Fruit fly (Drosophila melanogaster) whole organism, embryonic: ENCODE data around the gene scramb2.

Experiments used
- Ada2b ChIP-seq: fragments of 200-800 bp; sonication (Bioruptor generic); IDR thresholded peaks from 2 replicates; pipeline ENCODE4 v1.3.6; 2022; ENCODE audit warnings: missing biosample characterization, missing genetic modification characterization
- CG10147 ChIP-seq: fragments of 200-800 bp; sonication (Bioruptor generic); optimal IDR thresholded peaks from 2 replicates; lab custom pipeline; 2019; ENCODE audit warnings: missing biosample characterization, mild to moderate bottlenecking, missing genetic modification characterization, moderate library complexity
- CG10543 ChIP-seq: fragments of 200-800 bp; sonication (Bioruptor generic); optimal IDR thresholded peaks from 3 replicates; lab custom pipeline; 2017; ENCODE audit warnings: missing biosample characterization, mild to moderate bottlenecking, missing genetic modification characterization, moderate library complexity
- CG10565 ChIP-seq: fragments of 200-800 bp; sonication (Bioruptor generic); optimal IDR thresholded peaks from 3 replicates; lab custom pipeline; 2016; ENCODE audit warnings: missing biosample characterization, mild to moderate bottlenecking, missing genetic modification characterization
- CG11093 ChIP-seq: fragments of 200-800 bp; sonication (Bioruptor generic); IDR thresholded peaks from 3 replicates; pipeline ENCODE4 v1.3.6; 2022; ENCODE audit warnings: missing biosample characterization, missing genetic modification characterization
- CG11504 ChIP-seq: fragments of 200-800 bp; sonication (Bioruptor generic); optimal IDR thresholded peaks from 3 replicates; lab custom pipeline; 2019; ENCODE audit warnings: missing biosample characterization, mild to moderate bottlenecking, missing genetic modification characterization, moderate library complexity
- CG12104 ChIP-seq: fragments of 200-800 bp; sonication (Bioruptor generic); optimal IDR thresholded peaks from 3 replicates; lab custom pipeline; 2016; ENCODE audit warnings: missing biosample characterization, missing genetic modification characterization
- CG12155 ChIP-seq: fragments of 200-800 bp; sonication (Bioruptor generic); optimal IDR thresholded peaks from 3 replicates; lab custom pipeline; 2016; ENCODE audit warnings: missing biosample characterization, missing genetic modification characterization
- CG1529 ChIP-seq: fragments of 200-800 bp; sonication (Bioruptor generic); optimal IDR thresholded peaks from 3 replicates; lab custom pipeline; 2018; ENCODE audit warnings: missing biosample characterization, missing genetic modification characterization
- CG15514 ChIP-seq: fragments of 200-800 bp; sonication (Bioruptor generic); optimal IDR thresholded peaks from 3 replicates; lab custom pipeline; 2017; ENCODE audit warnings: missing biosample characterization, missing genetic modification characterization, mild to moderate bottlenecking, moderate library complexity, missing genetic modification reagents
- CG17612 ChIP-seq: fragments of 200-800 bp; sonication (Bioruptor generic); IDR thresholded peaks from 2 replicates; pipeline ENCODE4 v1.3.6; 2022; ENCODE audit warnings: missing biosample characterization, missing genetic modification characterization
- CG17912 ChIP-seq: fragments of 200-800 bp; sonication (Bioruptor generic); optimal IDR thresholded peaks from 2 replicates; lab custom pipeline; 2018; ENCODE audit warnings: missing biosample characterization, mild to moderate bottlenecking, missing genetic modification characterization
- CG18262 ChIP-seq: fragments of 200-800 bp; optimal IDR thresholded peaks from 3 replicates; lab custom pipeline; 2019; ENCODE audit warnings: missing biosample characterization, mild to moderate bottlenecking, missing genetic modification characterization, moderate library complexity
- CG2202 ChIP-seq: fragments of 200-800 bp; sonication (Bioruptor generic); optimal IDR thresholded peaks from 2 replicates; lab custom pipeline; 2018; ENCODE audit warnings: missing biosample characterization, mild to moderate bottlenecking, missing genetic modification characterization
- CG2875 ChIP-seq: fragments of 200-800 bp; sonication (Bioruptor generic); optimal IDR thresholded peaks from 2 replicates; lab custom pipeline; 2017; ENCODE audit warnings: missing biosample characterization, mild to moderate bottlenecking, missing genetic modification characterization, missing genetic modification reagents
- CG34376 ChIP-seq: fragments of 200-800 bp; sonication (Bioruptor generic); optimal IDR thresholded peaks from 2 replicates; lab custom pipeline; 2018; ENCODE audit warnings: missing biosample characterization, mild to moderate bottlenecking, missing genetic modification characterization
- CG42726 ChIP-seq: fragments of 200-800 bp; sonication (Bioruptor generic); IDR thresholded peaks from 2 replicates; pipeline ENCODE4 v1.3.6; 2022; ENCODE audit warnings: missing biosample characterization, missing genetic modification characterization; ENCODE audit not compliant: partially characterized antibody
- CG4707 ChIP-seq: fragments of 200-800 bp; sonication (Bioruptor generic); optimal IDR thresholded peaks from 2 replicates; lab custom pipeline; 2018; ENCODE audit warnings: missing biosample characterization, mild to moderate bottlenecking, missing genetic modification characterization, moderate library complexity
- CG7786 ChIP-seq: fragments of 200-800 bp; sonication (Bioruptor generic); optimal IDR thresholded peaks from 2 replicates; lab custom pipeline; 2016; ENCODE audit warnings: missing biosample characterization, missing genetic modification characterization
- CG7987 ChIP-seq: fragments of 200-800 bp; sonication (Bioruptor generic); optimal IDR thresholded peaks from 2 replicates; lab custom pipeline; 2018; ENCODE audit warnings: missing biosample characterization, mild to moderate bottlenecking, missing genetic modification characterization, moderate library complexity
- CG8290 ChIP-seq, 3 experiments: fragments of 200-800 bp; sonication (Bioruptor generic); optimal IDR thresholded peaks; 2 replicates each; lab custom pipeline; 2016 to 2019; ENCODE audit warnings: missing biosample characterization in 3 of 3, missing genetic modification characterization in 3 of 3, mild to moderate bottlenecking in 2 of 3, moderate library complexity in 1 of 3
- CoRest ChIP-seq: fragments of 200-800 bp; sonication (Bioruptor generic); optimal IDR thresholded peaks from 3 replicates; lab custom pipeline; 2018; ENCODE audit warnings: missing biosample characterization, mild to moderate bottlenecking, missing genetic modification characterization, moderate library complexity
- Doc2 ChIP-seq: fragments of 200-800 bp; sonication (Bioruptor generic); IDR thresholded peaks from 2 replicates; pipeline ENCODE4 v1.3.6; 2022; ENCODE audit warnings: missing biosample characterization, missing genetic modification characterization
- E2f1 ChIP-seq: fragments of 200-800 bp; sonication (Bioruptor generic); IDR thresholded peaks from 2 replicates; pipeline ENCODE4 v1.3.6; 2022; ENCODE audit warnings: missing biosample characterization, missing genetic modification characterization
- Fer1 ChIP-seq: fragments of 200-800 bp; sonication (Bioruptor generic); optimal IDR thresholded peaks from 2 replicates; lab custom pipeline; 2017; ENCODE audit warnings: missing biosample characterization, mild to moderate bottlenecking, missing genetic modification characterization
- Hmx ChIP-seq: fragments of 200-800 bp; sonication (Bioruptor generic); optimal IDR thresholded peaks from 2 replicates; lab custom pipeline; 2016; ENCODE audit warnings: missing biosample characterization, missing genetic modification characterization
- Meics ChIP-seq: fragments of 200-800 bp; sonication (Bioruptor generic); optimal IDR thresholded peaks from 2 replicates; lab custom pipeline; 2017; ENCODE audit warnings: missing biosample characterization, mild to moderate bottlenecking, missing genetic modification characterization
- Sry-δ ChIP-seq: fragments of 200-800 bp; sonication (Bioruptor generic); optimal IDR thresholded peaks from 2 replicates; lab custom pipeline; 2016; ENCODE audit warnings: missing biosample characterization, missing genetic modification characterization
- TFAM ChIP-seq: fragments of 200-800 bp; sonication (Bioruptor generic); optimal IDR thresholded peaks from 2 replicates; lab custom pipeline; 2017; ENCODE audit warnings: missing biosample characterization, missing genetic modification characterization, inconsistent platforms
- Tbp ChIP-seq: fragments of >200 bp; optimal IDR thresholded peaks from 2 replicates; lab custom pipeline; 2018; ENCODE audit warnings: missing biosample characterization, missing genetic modification characterization
- YL-1 ChIP-seq: fragments of 200-800 bp; sonication (Bioruptor generic); optimal IDR thresholded peaks from 3 replicates; lab custom pipeline; 2017; ENCODE audit warnings: missing biosample characterization, mild to moderate bottlenecking, missing genetic modification characterization
- ato ChIP-seq: fragments of 200-800 bp; sonication (Bioruptor generic); IDR thresholded peaks from 2 replicates; pipeline ENCODE4 v1.3.6; 2022; ENCODE audit warnings: missing biosample characterization, missing genetic modification characterization; ENCODE audit not compliant: partially characterized antibody
- bigmax ChIP-seq: fragments of 200-800 bp; sonication (Bioruptor generic); optimal IDR thresholded peaks from 2 replicates; lab custom pipeline; 2018; ENCODE audit warnings: missing biosample characterization, mild to moderate bottlenecking, missing genetic modification characterization
- danr ChIP-seq: fragments of 200-800 bp; sonication (Bioruptor generic); IDR thresholded peaks from 2 replicates; pipeline ENCODE4 v1.3.6; 2022; ENCODE audit warnings: missing biosample characterization, missing genetic modification characterization
- emc ChIP-seq: fragments of 200-800 bp; sonication (Bioruptor generic); optimal IDR thresholded peaks from 2 replicates; lab custom pipeline; 2016; ENCODE audit warnings: missing biosample characterization, missing genetic modification characterization
- ftz-f1 ChIP-seq: fragments of 200-800 bp; sonication (Bioruptor generic); optimal IDR thresholded peaks from 2 replicates; lab custom pipeline; 2016; ENCODE audit warnings: missing biosample characterization, missing genetic modification characterization
- gsb-n ChIP-seq: fragments of 200-800 bp; sonication (Bioruptor generic); optimal IDR thresholded peaks from 3 replicates; lab custom pipeline; 2018; ENCODE audit warnings: missing biosample characterization, mild to moderate bottlenecking, missing genetic modification characterization
- ind ChIP-seq: fragments of 200-800 bp; sonication (Bioruptor generic); optimal IDR thresholded peaks from 3 replicates; lab custom pipeline; 2016; ENCODE audit warnings: missing biosample characterization, missing genetic modification characterization
- inv ChIP-seq: fragments of 200-800 bp; sonication (Bioruptor generic); IDR thresholded peaks from 2 replicates; pipeline ENCODE4 v1.3.6; 2022; ENCODE audit warnings: missing biosample characterization, missing genetic modification characterization; ENCODE audit not compliant: partially characterized antibody
- mam ChIP-seq: fragments of 200-800 bp; sonication (Bioruptor generic); optimal IDR thresholded peaks from 3 replicates; lab custom pipeline; 2016; ENCODE audit warnings: missing biosample characterization, missing genetic modification characterization
- mld ChIP-seq: fragments of 200-800 bp; sonication (Bioruptor generic); IDR thresholded peaks from 3 replicates; pipeline ENCODE4 v1.3.6; 2022; ENCODE audit warnings: missing biosample characterization, missing genetic modification characterization; ENCODE audit not compliant: partially characterized antibody
- pros ChIP-seq: fragments of 200-800 bp; sonication (Bioruptor generic); optimal IDR thresholded peaks from 3 replicates; lab custom pipeline; 2019; ENCODE audit warnings: missing biosample characterization, mild to moderate bottlenecking, missing genetic modification characterization, moderate library complexity
- repo ChIP-seq: fragments of 200-800 bp; sonication (Bioruptor generic); optimal IDR thresholded peaks from 2 replicates; lab custom pipeline; 2016; ENCODE audit warnings: missing biosample characterization, missing genetic modification characterization
- sob ChIP-seq: fragments of 200-800 bp; sonication (Bioruptor generic); IDR thresholded peaks from 2 replicates; pipeline ENCODE4 v1.3.6; 2022; ENCODE audit warnings: missing biosample characterization, missing genetic modification characterization
- ssp ChIP-seq: fragments of 200-800 bp; sonication (Bioruptor generic); IDR thresholded peaks from 2 replicates; pipeline ENCODE4 v1.3.6; 2022; ENCODE audit warnings: missing biosample characterization, missing genetic modification characterization
- tll ChIP-seq, 2 experiments: fragments of 200-800 bp in 1 of 2; fragments of >200 bp in 1 of 2; sonication (Bioruptor generic) in 1 of 2; optimal IDR thresholded peaks; 2 replicates each; lab custom pipeline; 2017 to 2019; ENCODE audit warnings: missing biosample characterization in 2 of 2, missing genetic modification characterization in 2 of 2, mild to moderate bottlenecking in 1 of 2, moderate library complexity in 1 of 2
- zfh2 ChIP-seq: fragments of 200-800 bp; sonication (Bioruptor generic); optimal IDR thresholded peaks from 2 replicates; lab custom pipeline; 2016; ENCODE audit warnings: missing biosample characterization, missing genetic modification characterization

scramb2 gene

DNA sequence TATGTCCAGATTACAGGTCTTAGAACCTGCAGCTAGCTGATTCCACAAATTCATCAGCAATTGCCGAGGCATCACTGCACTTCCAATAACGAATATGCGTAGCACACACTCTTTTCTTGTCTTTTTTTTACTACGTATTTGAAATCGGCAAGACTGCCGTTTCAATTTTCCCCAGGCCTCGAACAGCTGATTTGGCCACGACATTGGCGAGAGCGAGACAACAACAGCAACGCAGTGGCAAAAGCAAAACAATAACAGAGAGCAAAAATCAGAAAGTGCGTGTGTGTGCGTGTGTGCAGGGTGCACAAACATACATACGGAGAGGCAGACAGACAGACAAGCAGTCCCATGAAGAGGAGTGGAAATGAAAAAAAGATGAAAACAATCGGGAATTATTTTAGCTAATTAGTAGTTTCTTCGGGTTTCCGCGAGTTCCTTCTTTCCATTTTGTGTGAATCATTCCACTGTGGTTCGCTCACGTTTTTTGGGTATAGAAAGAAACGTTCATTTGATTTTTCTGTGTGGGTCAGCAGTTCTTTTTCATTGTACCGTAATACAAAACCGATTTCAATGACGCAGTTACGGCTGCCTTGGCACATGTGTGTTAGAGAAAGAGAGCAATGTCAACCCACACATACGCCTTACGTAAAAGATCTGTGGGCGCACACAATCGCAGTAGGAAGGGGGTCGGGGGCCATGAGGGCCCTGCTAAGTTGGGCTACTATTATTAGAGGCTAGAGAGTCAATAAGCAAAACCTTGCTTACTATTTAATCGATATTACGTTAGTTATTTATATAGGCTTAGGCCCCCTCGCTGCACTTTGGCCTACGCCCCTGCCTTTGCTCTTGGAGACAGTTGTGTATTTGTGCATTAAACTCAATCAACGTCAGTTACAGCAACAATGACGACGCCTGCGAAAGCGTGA lies 13.7 kb upstream of the scramb2 start (continued):
- peak; percentile 98 for TF ChIP-seq CG12155
- peak; percentile 96 for TF ChIP-seq ftz-f1 (GFP tag; lab: Kevin White, UChicago)
- peak; percentile 99 for TF ChIP-seq zfh2 (GFP tag; lab: Kevin White, UChicago)
- TF ChIP-seq CG11093 = peak; percentile 99
- TF ChIP-seq CG17612 (GFP tag; lab: Robert Waterston, UW) = peak; percentile 98
- TF ChIP-seq TFAM (GFP tag; lab: Kevin White, UChicago) = peak; percentile 92
- peak; percentile 99 for TF ChIP-seq mam (GFP tag; lab: Kevin White, UChicago)
- peak; percentile 93 for TF ChIP-seq CG2202 (tag; lab: Kevin White, UChicago)
- TF ChIP-seq CG8290 (GFP tag; optimal IDR thresholded peaks at IDR 0.05; lab: Kevin White, UChicago) = peak; percentile 94
- TF ChIP-seq CG8290 (tag; optimal IDR thresholded peaks at IDR 0.05; lab: Kevin White, UChicago) = peak; percentile 86 to 100
- peak; percentile 93 for TF ChIP-seq gsb-n
- peak; percentile 99 for TF ChIP-seq CG7786 (GFP tag; lab: Kevin White, UChicago)
- peak; percentile 96 for TF ChIP-seq CG12104 (GFP tag; lab: Kevin White, UChicago)
- TF ChIP-seq Hmx (GFP tag; lab: Kevin White, UChicago) = peak; percentile 96
- peak; percentile 93 for TF ChIP-seq CG10147
- TF ChIP-seq CG7987 (GFP tag; lab: Kevin White, UChicago) = peak; percentile 97
- peak; percentile 98 for TF ChIP-seq Fer1 (GFP tag; lab: Kevin White, UChicago)
- peak; percentile 97 for TF ChIP-seq CG11504 (tag; lab: Kevin White, UChicago)
- peak; percentile 98 for TF ChIP-seq Doc2 (GFP tag; lab: Robert Waterston, UW)
- peak; percentile 93 for TF ChIP-seq CG34376 (GFP tag; lab: Kevin White, UChicago)
- TF ChIP-seq CG17912 (GFP tag; lab: Kevin White, UChicago) = peak; percentile 94
- TF ChIP-seq YL-1 (GFP tag; lab: Kevin White, UChicago) = peak; percentile 87
- TF ChIP-seq CG42726 (GFP tag; lab: Robert Waterston, UW) = no peak
- TF ChIP-seq CG10543 = peak; percentile 94
- peak; percentile 92 for TF ChIP-seq CG4707 (GFP tag; lab: Kevin White, UChicago)
- TF ChIP-seq pros (GFP tag; lab: Kevin White, UChicago) = no peak
- TF ChIP-seq sob (GFP tag; lab: Robert Waterston, UW) = peak; percentile 99
- peak; percentile 63 for TF ChIP-seq bigmax (GFP tag; lab: Kevin White, UChicago)
- TF ChIP-seq Tbp (GFP tag; lab: Kevin White, UChicago) = no peak
- TF ChIP-seq Ada2b = peak; percentile 99
- TF ChIP-seq ato (GFP tag; lab: Robert Waterston, UW) = no peak
- TF ChIP-seq emc (GFP tag; lab: Kevin White, UChicago) = peak; percentile 97
- peak; percentile 96 for TF ChIP-seq CG1529 (GFP tag; lab: Kevin White, UChicago)
- TF ChIP-seq CoRest = peak; percentile 98
- TF ChIP-seq CG10565 = peak; percentile 84
- TF ChIP-seq Sry-δ (GFP tag; lab: Kevin White, UChicago) = peak; percentile 76
- TF ChIP-seq ssp (GFP tag; lab: Robert Waterston, UW) = peak; percentile 94
- peak in 1 of 2 experiments; percentile 32 for TF ChIP-seq tll (GFP tag; optimal IDR thresholded peaks at IDR 0.05; lab: Kevin White, UChicago)
- peak; percentile 95 for TF ChIP-seq CG15514 (GFP tag; lab: Kevin White, UChicago)
- peak; percentile 98 for TF ChIP-seq repo (GFP tag; lab: Kevin White, UChicago)
- peak; percentile 97 for TF ChIP-seq CG18262 (tag; lab: Kevin White, UChicago)
- TF ChIP-seq ind = peak; percentile 99
- TF ChIP-seq danr (GFP tag; lab: Robert Waterston, UW) = peak; percentile 98
- peak; percentile 98 for TF ChIP-seq Meics
- TF ChIP-seq mld (GFP tag; lab: Robert Waterston, UW) = no peak
- peak; percentile 97 for TF ChIP-seq CG2875 (GFP tag; lab: Kevin White, UChicago)
- TF ChIP-seq E2f1 (GFP tag; lab: Robert Waterston, UW) = peak; percentile 99
- TF ChIP-seq inv (GFP tag; lab: Robert Waterston, UW) = no peak
